Worm (Caenorhabditis elegans) whole organism, L4 larva: ENCODE data around the gene sri-19.

Experiments
- F10B5.3 ChIP-seq: sonication (generic microtip); optimal IDR thresholded peaks from 2 replicates; lab custom pipeline; 2016; ENCODE audit warnings: mild to moderate bottlenecking, missing genetic modification characterization, missing compliant biosample characterization
- F37D6.2 ChIP-seq: sonication (generic microtip); optimal IDR thresholded peaks from 2 replicates; lab custom pipeline; 2016; ENCODE audit warnings: mild to moderate bottlenecking, missing genetic modification characterization, missing compliant biosample characterization
- R02D3.7 ChIP-seq: fragments of 150-350 bp; sonication (generic microtip); optimal IDR thresholded peaks from 3 replicates; lab custom pipeline; 2014; ENCODE audit warnings: missing biosample characterization, missing genetic modification characterization
- T20F7.1 ChIP-seq: fragments of 200-800 bp; sonication (Bioruptor generic); optimal IDR thresholded peaks from 2 replicates; lab custom pipeline; 2018; ENCODE audit warnings: mild to moderate bottlenecking, missing genetic modification characterization, missing compliant biosample characterization
- T26A8.4 ChIP-seq: fragments of 200-800 bp; sonication (Bioruptor generic); IDR thresholded peaks from 2 replicates; pipeline ENCODE4 v1.3.6; 2022; ENCODE audit warnings: missing genetic modification characterization, missing compliant biosample characterization
- Y48G9A.11 ChIP-seq: fragments of 200-800 bp; sonication (Bioruptor generic); IDR thresholded peaks from 2 replicates; pipeline ENCODE4 v1.3.6; 2022; ENCODE audit warnings: missing genetic modification reagents, missing genetic modification characterization, missing compliant biosample characterization
- aha-1 ChIP-seq: fragments of 150-350 bp; peaks from one replicate; lab custom pipeline; 2014; ENCODE audit warnings: missing biosample characterization, missing genetic modification characterization
- aly-2 ChIP-seq: sonication (generic microtip); optimal IDR thresholded peaks from 2 replicates; lab custom pipeline; 2018; ENCODE audit warnings: missing biosample characterization, missing genetic modification characterization
- attf-4 ChIP-seq: sonication (generic microtip); optimal IDR thresholded peaks from 3 replicates; lab custom pipeline; 2017; ENCODE audit warnings: missing biosample characterization, missing genetic modification characterization
- ceh-28 ChIP-seq: fragments of 150-350 bp; optimal IDR thresholded peaks from 2 replicates; lab custom pipeline; 2014; ENCODE audit warnings: missing biosample characterization, missing genetic modification reagents, missing genetic modification characterization
- ceh-44 ChIP-seq: fragments of 200-800 bp; sonication (Bioruptor generic); IDR thresholded peaks from 2 replicates; pipeline ENCODE4 v1.3.6; 2022; ENCODE audit warnings: missing genetic modification reagents, missing genetic modification characterization, missing compliant biosample characterization
- daf-12 ChIP-seq: fragments of 150-350 bp; optimal IDR thresholded peaks from 2 replicates; lab custom pipeline; 2014; ENCODE audit warnings: missing biosample characterization, missing genetic modification reagents, missing genetic modification characterization
- daf-16 ChIP-seq, 3 experiments: sonication (generic microtip); optimal IDR thresholded peaks; 2 replicates each; lab custom pipeline; 2016 to 2017; ENCODE audit warnings: missing genetic modification characterization in 3 of 3, missing genetic modification reagents in 3 of 3, mild to moderate bottlenecking in 2 of 3, missing compliant biosample characterization in 2 of 3, missing biosample characterization in 1 of 3, moderate library complexity in 1 of 3
- daf-8 ChIP-seq: fragments of 200-800 bp; sonication (Bioruptor generic); IDR thresholded peaks from 2 replicates; pipeline ENCODE4 v1.3.6; 2022; ENCODE audit warnings: missing genetic modification characterization, missing compliant biosample characterization
- dmd-6 ChIP-seq: fragments of 200-800 bp; sonication (Bioruptor generic); IDR thresholded peaks from 2 replicates; pipeline ENCODE4 v1.3.6; 2022; ENCODE audit warnings: missing genetic modification reagents, missing genetic modification characterization, missing compliant biosample characterization
- dmd-8 ChIP-seq: fragments of 200-800 bp; sonication (Bioruptor generic); IDR thresholded peaks from 2 replicates; pipeline ENCODE4 v1.3.6; 2022; ENCODE audit warnings: missing genetic modification characterization, missing compliant biosample characterization
- duxl-1 ChIP-seq: sonication (generic microtip); optimal IDR thresholded peaks from 2 replicates; lab custom pipeline; 2016; ENCODE audit warnings: mild to moderate bottlenecking, missing genetic modification characterization, moderate library complexity, missing compliant biosample characterization; ENCODE audit not compliant: poor library complexity
- dve-1 ChIP-seq: sonication (generic microtip); optimal IDR thresholded peaks from 2 replicates; lab custom pipeline; 2017; ENCODE audit warnings: antibody characterized with exemption, mild to moderate bottlenecking, missing genetic modification characterization, missing compliant biosample characterization; ENCODE audit not compliant: insufficient read depth
- gei-8 ChIP-seq: fragments of 200-800 bp; sonication (Bioruptor generic); optimal IDR thresholded peaks from 2 replicates; lab custom pipeline; 2018; ENCODE audit warnings: mild to moderate bottlenecking, missing genetic modification characterization, missing compliant biosample characterization
- hif-1 ChIP-seq, 2 experiments: sonication (generic microtip); optimal IDR thresholded peaks; 2 replicates each; lab custom pipeline; 2016 to 2017; ENCODE audit warnings: missing compliant biosample characterization in 2 of 2, missing genetic modification characterization in 2 of 2, missing genetic modification reagents in 2 of 2, missing genotype in 2 of 2, mild to moderate bottlenecking in 1 of 2
- hlh-11 ChIP-seq: fragments of 200-800 bp; sonication (Bioruptor generic); optimal IDR thresholded peaks from 2 replicates; lab custom pipeline; 2018; ENCODE audit warnings: mild to moderate bottlenecking, missing genetic modification characterization, missing compliant biosample characterization
- hlh-30 ChIP-seq: sonication (generic microtip); optimal IDR thresholded peaks from 2 replicates; lab custom pipeline; 2017; ENCODE audit warnings: antibody characterized with exemption, mild to moderate bottlenecking, missing genetic modification characterization, missing compliant biosample characterization; ENCODE audit not compliant: insufficient read depth
- hmg-1.1 ChIP-seq: fragments of 200-800 bp; sonication (Bioruptor generic); IDR thresholded peaks from 2 replicates; pipeline ENCODE4 v1.3.6; 2022; ENCODE audit warnings: missing genetic modification reagents, missing genetic modification characterization, missing compliant biosample characterization
- lim-7 ChIP-seq: fragments of 200-800 bp; sonication (Bioruptor generic); IDR thresholded peaks from 2 replicates; pipeline ENCODE4 v1.3.6; 2022; ENCODE audit warnings: missing genetic modification characterization, missing compliant biosample characterization
- lin-1 ChIP-seq: fragments of 200-800 bp; sonication (Bioruptor generic); IDR thresholded peaks from 2 replicates; pipeline ENCODE4 v1.3.6; 2022; ENCODE audit warnings: missing genetic modification reagents, missing genetic modification characterization, missing compliant biosample characterization
- lin-29 ChIP-seq: fragments of 200-800 bp; sonication (Bioruptor generic); IDR thresholded peaks from 2 replicates; pipeline ENCODE4 v1.3.6; 2022; ENCODE audit warnings: missing genetic modification reagents, missing genetic modification characterization, missing compliant biosample characterization
- madf-5 ChIP-seq, 2 experiments: fragments of 200-800 bp; sonication (Bioruptor generic); IDR thresholded peaks; 2 replicates each; pipeline ENCODE4 v1.3.6; 2022; ENCODE audit warnings: missing compliant biosample characterization in 2 of 2, missing genetic modification characterization in 2 of 2
- mep-1 ChIP-seq: fragments of 150-350 bp; sonication (generic microtip); optimal IDR thresholded peaks from 3 replicates; lab custom pipeline; 2014; ENCODE audit warnings: missing biosample characterization, missing genetic modification characterization
- mes-2 ChIP-seq: sonication (generic microtip); optimal IDR thresholded peaks from 2 replicates; lab custom pipeline; 2016; ENCODE audit warnings: missing genotype, mild to moderate bottlenecking, missing genetic modification characterization, missing compliant biosample characterization; ENCODE audit not compliant: poor library complexity, severe bottlenecking
- mxl-2 ChIP-seq: fragments of 200-800 bp; sonication (Bioruptor generic); conservative IDR thresholded peaks from 2 replicates; pipeline ENCODE4 v1.3.6; 2022; ENCODE audit warnings: missing genetic modification reagents, missing genetic modification characterization, missing compliant biosample characterization
- mxl-3 ChIP-seq: fragments of 200-800 bp; sonication (Bioruptor generic); optimal IDR thresholded peaks from 2 replicates; lab custom pipeline; 2018; ENCODE audit warnings: mild to moderate bottlenecking, missing genetic modification characterization, missing compliant biosample characterization
- nhr-111 ChIP-seq: fragments of 200-800 bp; sonication (Bioruptor generic); optimal IDR thresholded peaks from 2 replicates; lab custom pipeline; 2018; ENCODE audit warnings: mild to moderate bottlenecking, missing genetic modification characterization, missing compliant biosample characterization
- nhr-28 ChIP-seq: fragments of 150-350 bp; optimal IDR thresholded peaks from 2 replicates; lab custom pipeline; 2014; ENCODE audit warnings: missing biosample characterization, missing genetic modification characterization
- nhr-76 ChIP-seq: fragments of 150-350 bp; optimal IDR thresholded peaks from 2 replicates; lab custom pipeline; 2014; ENCODE audit warnings: missing biosample characterization, missing genetic modification characterization
- nhr-77 ChIP-seq: fragments of 150-350 bp; optimal IDR thresholded peaks from 2 replicates; lab custom pipeline; 2014; ENCODE audit warnings: missing biosample characterization, missing genetic modification characterization
- pha-4 ChIP-seq, 2 experiments: fragments of 150-350 bp in 1 of 2; fragments of 200-800 bp in 1 of 2; sonication (Bioruptor generic) in 1 of 2; IDR thresholded peaks in 1 of 2; optimal IDR thresholded peaks in 1 of 2; 2 replicates each; pipeline versions ENCODE4 v1.3.6 to Lab custom; 2014 to 2022; ENCODE audit warnings: missing genetic modification characterization in 2 of 2, missing genetic modification reagents in 2 of 2, missing biosample characterization in 1 of 2, missing compliant biosample characterization in 1 of 2
- pqm-1 ChIP-seq: sonication (generic microtip); optimal IDR thresholded peaks from 2 replicates; lab custom pipeline; 2017; ENCODE audit warnings: missing biosample characterization, missing genetic modification characterization
- sdz-12 ChIP-seq: fragments of 200-800 bp; sonication (Bioruptor generic); optimal IDR thresholded peaks from 2 replicates; lab custom pipeline; 2018; ENCODE audit warnings: mild to moderate bottlenecking, missing genetic modification characterization, missing compliant biosample characterization
- skn-1 ChIP-seq: fragments of 150-350 bp; optimal IDR thresholded peaks from 2 replicates; lab custom pipeline; 2014; ENCODE audit warnings: missing biosample characterization, missing genetic modification characterization
- spr-1 ChIP-seq: sonication (generic microtip); optimal IDR thresholded peaks from 2 replicates; lab custom pipeline; 2016; ENCODE audit warnings: mild to moderate bottlenecking, missing genetic modification characterization, missing compliant biosample characterization
- spr-3 ChIP-seq: fragments of 200-800 bp; sonication (Bioruptor generic); optimal IDR thresholded peaks from 2 replicates; lab custom pipeline; 2018; ENCODE audit warnings: mild to moderate bottlenecking, missing genetic modification characterization, missing compliant biosample characterization
- zfp-2 ChIP-seq: sonication (generic microtip); optimal IDR thresholded peaks from 2 replicates; lab custom pipeline; 2016; ENCODE audit warnings: mild to moderate bottlenecking, missing genetic modification characterization, missing compliant biosample characterization
- zfp-3 ChIP-seq: fragments of 200-800 bp; sonication (Bioruptor generic); conservative IDR thresholded peaks from 2 replicates; pipeline ENCODE4 v1.3.6; 2022; ENCODE audit warnings: missing genetic modification reagents, missing genetic modification characterization, missing compliant biosample characterization
- zip-2 ChIP-seq: fragments of 150-350 bp; optimal IDR thresholded peaks from 2 replicates; lab custom pipeline; 2014; ENCODE audit warnings: missing biosample characterization, missing genetic modification characterization

The sri-19 gene

DNA sequence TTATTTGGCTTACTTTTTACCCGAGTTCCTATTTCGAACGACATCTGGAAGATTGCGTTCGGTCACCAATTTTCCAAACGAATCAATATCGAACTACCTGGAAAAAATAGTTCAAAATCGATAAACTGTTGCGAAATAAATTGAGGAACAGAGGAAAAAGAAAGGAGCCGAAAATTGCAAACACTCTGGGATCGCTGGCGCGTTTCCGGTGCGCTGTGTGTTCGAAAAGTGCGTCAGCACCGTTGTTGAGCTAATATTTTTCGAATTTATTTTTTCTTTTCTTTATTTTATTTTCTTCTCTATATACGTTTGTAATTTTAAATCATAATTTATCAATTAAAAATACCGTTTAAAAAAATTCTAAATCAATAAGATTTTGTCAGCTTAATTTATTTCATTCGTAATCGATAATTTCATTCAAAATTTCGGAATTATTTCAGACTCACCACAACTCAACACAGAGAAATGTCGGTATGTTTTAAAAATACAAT is 25.1 kb upstream of the sri-19 start, which contains the start of the genes dnc-1 and lsm-7 (continued):
- peak; percentile 81 for TF ChIP-seq zfp-3 (GFP tag; lab: Robert Waterston, UW)
- TF ChIP-seq mxl-3 (GFP tag; lab: Kevin White, UChicago), result peak; percentile 8
- TF ChIP-seq hlh-30 (tag; lab: Kevin White, UChicago), result peak; percentile 75
- TF ChIP-seq zfp-2 (tag; lab: Kevin White, UChicago), result no peak
- peak; percentile 59 for TF ChIP-seq nhr-28 (tag; lab: Kevin White, UChicago)
- peak; percentile 80 for TF ChIP-seq mes-2
- no peak for TF ChIP-seq nhr-111 (GFP tag; lab: Kevin White, UChicago)
- TF ChIP-seq R02D3.7, result no peak
- TF ChIP-seq attf-4 (tag; lab: Kevin White, UChicago), result no peak
- TF ChIP-seq T20F7.1, result peak; percentile 66
- TF ChIP-seq Y48G9A.11 (GFP tag; lab: Robert Waterston, UW), result no peak
- peak; percentile 7; the same call in 1 of the 2 replicates for TF ChIP-seq lin-29 (GFP tag; lab: Robert Waterston, UW)
- TF ChIP-seq dmd-8 (GFP tag; lab: Robert Waterston, UW), result peak; percentile 16; the same call in 1 of the 2 replicates

DNA sequence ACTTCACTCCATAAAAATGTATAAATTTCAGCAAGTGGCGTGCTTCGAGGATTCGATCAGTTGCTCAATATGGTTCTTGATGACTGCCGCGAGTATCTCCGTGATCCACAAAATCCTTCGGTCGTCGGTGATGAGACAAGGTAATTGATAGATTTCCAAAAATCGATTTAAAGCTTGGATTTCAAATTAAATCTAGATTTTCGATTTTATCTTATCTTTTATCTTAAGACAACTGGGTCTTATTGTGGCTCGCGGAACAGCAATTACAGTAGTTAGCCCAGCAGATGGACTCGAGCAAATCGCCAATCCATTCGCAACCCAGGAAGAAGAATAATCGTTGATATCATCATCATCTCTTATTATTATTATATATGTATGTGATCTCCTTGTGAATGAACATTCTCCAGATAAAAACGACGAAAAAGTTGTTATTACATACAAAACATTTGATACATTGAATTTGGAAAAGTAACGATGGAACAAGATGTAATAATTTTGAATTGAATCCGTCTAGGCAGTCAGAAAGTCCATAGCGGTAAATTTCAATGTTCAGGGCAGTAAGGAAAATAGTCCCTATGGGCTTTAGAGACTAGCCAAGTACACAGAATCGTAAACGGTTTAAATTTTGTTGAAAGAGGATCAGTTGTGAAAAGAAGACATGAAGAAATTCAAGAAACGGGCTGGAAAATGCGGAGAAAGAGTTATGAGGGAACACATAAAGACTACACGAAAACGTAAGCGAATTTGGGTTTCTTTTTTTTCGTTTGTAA is 24.2 kb upstream of the sri-19 start:
- TF ChIP-seq hlh-30 (tag; lab: Kevin White, UChicago), result peak; percentile 35
- peak; percentile 40 for TF ChIP-seq gei-8 (GFP tag; lab: Kevin White, UChicago)
- TF ChIP-seq nhr-111 (GFP tag; lab: Kevin White, UChicago), result peak; percentile 6
- TF ChIP-seq hlh-11, result peak; percentile 54
- peak; percentile 52; the same call in 1 of the 2 replicates for TF ChIP-seq hmg-1.1 (GFP tag; lab: Robert Waterston, UW)
- peak; percentile 60 for TF ChIP-seq mep-1 (tag; lab: Kevin White, UChicago)
- TF ChIP-seq F37D6.2 (tag; lab: Kevin White, UChicago), result no peak
- peak; percentile 70 for TF ChIP-seq nhr-77
- TF ChIP-seq sdz-12, result peak; percentile 78
- TF ChIP-seq F10B5.3 (tag; lab: Kevin White, UChicago), result peak; percentile 32
- 0 out of 2 replicates have a peak, but pooled peaks have one; percentile 8 for TF ChIP-seq dmd-6 (GFP tag; lab: Robert Waterston, UW)
- no peak for TF ChIP-seq daf-8 (GFP tag; lab: Robert Waterston, UW)
- TF ChIP-seq spr-1 (tag; lab: Kevin White, UChicago), result peak; percentile 20
- TF ChIP-seq aha-1 (tag; lab: Kevin White, UChicago), result peak; percentile 56
- TF ChIP-seq daf-12 (tag; lab: Kevin White, UChicago), result no peak
- peak; percentile 2 for TF ChIP-seq duxl-1 (tag; lab: Kevin White, UChicago)
- TF ChIP-seq zfp-3 (GFP tag; lab: Robert Waterston, UW), result peak; percentile 84
- TF ChIP-seq hif-1 (tag; optimal IDR thresholded peaks at IDR 0.05; lab: Kevin White, UChicago), result peak in 1 of 2 experiments; percentile 23
- TF ChIP-seq ceh-44 (GFP tag; lab: Robert Waterston, UW), result no peak
- TF ChIP-seq pha-4 (GFP tag; IDR thresholded peaks at IDR 0.05; lab: Robert Waterston, UW), result peak; percentile 66; the same call in 1 of the 2 replicates
- no peak for TF ChIP-seq pha-4 (tag; optimal IDR thresholded peaks at IDR 0.05; lab: Kevin White, UChicago)
- TF ChIP-seq daf-16 (GFP tag; optimal IDR thresholded peaks at IDR 0.05; lab: Kevin White, UChicago), result no peak
- peak; percentile 30 for TF ChIP-seq daf-16 (tag; optimal IDR thresholded peaks at IDR 0.05; lab: Kevin White, UChicago)
- peak; percentile 75 for TF ChIP-seq T26A8.4 (GFP tag; lab: Robert Waterston, UW)
- no peak for TF ChIP-seq mxl-2 (GFP tag; lab: Robert Waterston, UW)
- TF ChIP-seq aly-2, result no peak
- TF ChIP-seq ceh-28, result no peak
- TF ChIP-seq lim-7, result peak; percentile 14; the same call in 1 of the 2 replicates
- peak; percentile 7; the same call in 1 of the 2 replicates for TF ChIP-seq lin-1
- no peak for TF ChIP-seq pqm-1
- TF ChIP-seq madf-5 (GFP tag; IDR thresholded peaks at IDR 0.05; lab: Robert Waterston, UW), result no peak
- TF ChIP-seq spr-3 (GFP tag; lab: Kevin White, UChicago), result peak; percentile 61
- peak; percentile 25 for TF ChIP-seq mes-2
- peak; percentile 63 for TF ChIP-seq T20F7.1
- no peak for TF ChIP-seq zip-2 (tag; lab: Kevin White, UChicago)
- peak; percentile 18 for TF ChIP-seq mxl-3 (GFP tag; lab: Kevin White, UChicago)
- no peak for TF ChIP-seq skn-1
- no peak for TF ChIP-seq nhr-76
- TF ChIP-seq dve-1, result peak; percentile 70
- TF ChIP-seq dmd-8 (GFP tag; lab: Robert Waterston, UW), result no peak
